Fruit fly (Drosophila melanogaster) whole organism, embryonic: ENCODE data around the gene CG42553.

Source experiments
- ATbp ChIP-seq: fragments of 200-800 bp; sonication (Bioruptor generic); optimal IDR thresholded peaks from 2 replicates; lab custom pipeline; 2017; ENCODE audit warnings: missing biosample characterization, mild to moderate bottlenecking, missing genetic modification characterization, missing genetic modification reagents
- Awh ChIP-seq: fragments of 200-800 bp; sonication (Bioruptor generic); IDR thresholded peaks from 2 replicates; pipeline ENCODE4, ENCODE4 v1.3.6; 2022; ENCODE audit warnings: missing biosample characterization, missing genetic modification characterization
- B-H1 ChIP-seq: fragments of 200-800 bp; sonication (Bioruptor generic); IDR thresholded peaks from 3 replicates; pipeline ENCODE4 v1.3.6; 2022; ENCODE audit warnings: missing biosample characterization, missing genetic modification characterization
- Blimp-1 ChIP-seq: fragments of 200-800 bp; sonication (Bioruptor generic); optimal IDR thresholded peaks from 3 replicates; lab custom pipeline; 2018; ENCODE audit warnings: missing biosample characterization, missing genetic modification characterization, mild to moderate bottlenecking, moderate library complexity, missing genetic modification reagents
- CG10321 ChIP-seq: fragments of 200-800 bp; sonication (Bioruptor generic); IDR thresholded peaks from 2 replicates; pipeline ENCODE4 v1.3.6; 2022; ENCODE audit warnings: missing biosample characterization, missing genetic modification characterization
- CG10654 ChIP-seq: fragments of 200-800 bp; sonication (Bioruptor generic); optimal IDR thresholded peaks from 2 replicates; lab custom pipeline; 2016; ENCODE audit warnings: missing biosample characterization, missing genetic modification characterization
- CG11085 ChIP-seq: fragments of 200-800 bp; sonication (Bioruptor generic); IDR thresholded peaks from 2 replicates; pipeline ENCODE4 v1.3.6; 2022; ENCODE audit warnings: missing biosample characterization, missing genetic modification characterization
- CG11247 ChIP-seq: fragments of 200-800 bp; sonication (Bioruptor generic); IDR thresholded peaks from 2 replicates; pipeline ENCODE4 v1.3.6; 2022; ENCODE audit warnings: missing biosample characterization, missing genetic modification characterization
- CG11504 ChIP-seq: fragments of 200-800 bp; sonication (Bioruptor generic); optimal IDR thresholded peaks from 3 replicates; lab custom pipeline; 2019; ENCODE audit warnings: missing biosample characterization, mild to moderate bottlenecking, missing genetic modification characterization, moderate library complexity
- CG11560 ChIP-seq: fragments of 200-800 bp; sonication (Bioruptor generic); IDR thresholded peaks from 3 replicates; pipeline ENCODE4 v1.3.6; 2022; ENCODE audit warnings: missing biosample characterization, missing genetic modification characterization
- CG13775 ChIP-seq: fragments of 200-800 bp; sonication (Bioruptor generic); optimal IDR thresholded peaks from 3 replicates; lab custom pipeline; 2017; ENCODE audit warnings: missing biosample characterization, mild to moderate bottlenecking, missing genetic modification characterization
- CG14860 ChIP-seq: fragments of 200-800 bp; sonication (Bioruptor generic); IDR thresholded peaks from 3 replicates; pipeline ENCODE4 v1.3.6; 2022; ENCODE audit warnings: missing biosample characterization, missing genetic modification characterization; ENCODE audit not compliant: partially characterized antibody
- CG17359 ChIP-seq: fragments of 200-800 bp; sonication (Bioruptor generic); optimal IDR thresholded peaks from 3 replicates; lab custom pipeline; 2018; ENCODE audit warnings: missing biosample characterization, mild to moderate bottlenecking, missing genetic modification characterization, moderate library complexity
- CG17385 ChIP-seq: fragments of 200-800 bp; sonication (Bioruptor generic); optimal IDR thresholded peaks from 3 replicates; lab custom pipeline; 2018; ENCODE audit warnings: missing biosample characterization, mild to moderate bottlenecking, missing genetic modification characterization
- CG1792 ChIP-seq: fragments of 200-800 bp; sonication (Bioruptor generic); optimal IDR thresholded peaks from 2 replicates; lab custom pipeline; 2016; ENCODE audit warnings: missing biosample characterization, missing genetic modification characterization
- CG18262 ChIP-seq: fragments of 200-800 bp; optimal IDR thresholded peaks from 3 replicates; lab custom pipeline; 2019; ENCODE audit warnings: missing biosample characterization, mild to moderate bottlenecking, missing genetic modification characterization, moderate library complexity
- CG1832 ChIP-seq: fragments of 200-800 bp; sonication (Bioruptor generic); optimal IDR thresholded peaks from 2 replicates; lab custom pipeline; 2017; ENCODE audit warnings: missing biosample characterization, mild to moderate bottlenecking, missing genetic modification characterization, inconsistent platforms
- CG18476 ChIP-seq: fragments of 200-800 bp; sonication (Bioruptor generic); optimal IDR thresholded peaks from 2 replicates; lab custom pipeline; 2016; ENCODE audit warnings: missing biosample characterization, mild to moderate bottlenecking, missing genetic modification characterization
- CG2120 ChIP-seq: fragments of 200-800 bp; sonication (Bioruptor generic); optimal IDR thresholded peaks from 3 replicates; lab custom pipeline; 2016; ENCODE audit warnings: missing biosample characterization, missing genetic modification characterization
- CG2199 ChIP-seq: fragments of 200-800 bp; sonication (Bioruptor generic); IDR thresholded peaks from 3 replicates; pipeline ENCODE4 v1.3.6; 2022; ENCODE audit warnings: missing biosample characterization, missing genetic modification characterization
- CG2889 ChIP-seq: fragments of 200-800 bp; sonication (Bioruptor generic); IDR thresholded peaks from 3 replicates; pipeline ENCODE4 v1.3.6; 2022; ENCODE audit warnings: missing biosample characterization, missing genetic modification characterization
- CG30431 ChIP-seq: fragments of 200-800 bp; sonication (Bioruptor generic); optimal IDR thresholded peaks from 2 replicates; lab custom pipeline; 2017; ENCODE audit warnings: missing biosample characterization, missing genetic modification characterization
- CG3726 ChIP-seq: fragments of 200-800 bp; sonication (Bioruptor generic); IDR thresholded peaks from 3 replicates; pipeline ENCODE4, ENCODE4 v1.3.6; 2022; ENCODE audit warnings: missing biosample characterization, missing genetic modification characterization
- CG6854 ChIP-seq: fragments of 200-800 bp; sonication (Bioruptor generic); optimal IDR thresholded peaks from 3 replicates; lab custom pipeline; 2017; ENCODE audit warnings: missing biosample characterization, mild to moderate bottlenecking, missing genetic modification characterization
- D19A ChIP-seq: fragments of 200-800 bp; optimal IDR thresholded peaks from 3 replicates; lab custom pipeline; 2019; ENCODE audit warnings: missing biosample characterization, mild to moderate bottlenecking, missing genetic modification characterization, moderate library complexity
- Drgx ChIP-seq: fragments of 200-800 bp; sonication (Bioruptor generic); IDR thresholded peaks from 2 replicates; pipeline ENCODE4 v1.3.6; 2022; ENCODE audit warnings: missing biosample characterization, missing genetic modification characterization
- ERR ChIP-seq: fragments of 200-800 bp; sonication (Bioruptor generic); optimal IDR thresholded peaks from 2 replicates; lab custom pipeline; 2016; ENCODE audit warnings: missing biosample characterization, missing genetic modification characterization
- HLH4C ChIP-seq: fragments of 200-800 bp; sonication (Bioruptor generic); IDR thresholded peaks from 3 replicates; pipeline ENCODE4 v1.3.6; 2022; ENCODE audit warnings: missing biosample characterization, missing genetic modification characterization; ENCODE audit not compliant: partially characterized antibody
- HLH54F ChIP-seq: fragments of 200-800 bp; sonication (Bioruptor generic); optimal IDR thresholded peaks from 3 replicates; lab custom pipeline; 2016; ENCODE audit warnings: missing biosample characterization, missing genetic modification characterization
- Hr51 ChIP-seq, 2 experiments: fragments of 200-800 bp; sonication (Bioruptor generic); optimal IDR thresholded peaks; 2 replicates in 1 of 2; 3 replicates in 1 of 2; lab custom pipeline; 2016 to 2018; ENCODE audit warnings: missing biosample characterization in 2 of 2, missing genetic modification characterization in 2 of 2, mild to moderate bottlenecking in 1 of 2, moderate library complexity in 1 of 2
- NC2α ChIP-seq: fragments of 200-800 bp; sonication (Bioruptor generic); optimal IDR thresholded peaks from 2 replicates; lab custom pipeline; 2016; ENCODE audit warnings: missing biosample characterization, missing genetic modification characterization
- NK7.1 ChIP-seq: fragments of 200-800 bp; sonication (Bioruptor generic); optimal IDR thresholded peaks from 3 replicates; lab custom pipeline; 2016; ENCODE audit warnings: missing biosample characterization, missing genetic modification characterization
- Oli ChIP-seq: fragments of 200-800 bp; sonication (Bioruptor generic); optimal IDR thresholded peaks from 2 replicates; lab custom pipeline; 2018; ENCODE audit warnings: missing biosample characterization, mild to moderate bottlenecking, missing genetic modification characterization, moderate library complexity
- Pdp1 ChIP-seq, 2 experiments: fragments of 200-800 bp; sonication (Bioruptor generic); optimal IDR thresholded peaks; 3 replicates each; lab custom pipeline; 2016; ENCODE audit warnings: missing biosample characterization in 2 of 2, missing genetic modification characterization in 2 of 2, mild to moderate bottlenecking in 1 of 2, moderate library complexity in 1 of 2
- Vsx1 ChIP-seq: fragments of 200-800 bp; sonication (Bioruptor generic); optimal IDR thresholded peaks from 2 replicates; lab custom pipeline; 2017; ENCODE audit warnings: missing biosample characterization, mild to moderate bottlenecking, missing genetic modification characterization, missing genetic modification reagents
- Xrp1 ChIP-seq: fragments of 200-800 bp; sonication (Bioruptor generic); IDR thresholded peaks from 2 replicates; pipeline ENCODE4 v1.3.6; 2022; ENCODE audit warnings: missing biosample characterization, missing genetic modification characterization
- br ChIP-seq: fragments of >200 bp; optimal IDR thresholded peaks from 2 replicates; lab custom pipeline; 2017
- ci ChIP-seq: fragments of 200-800 bp; sonication (Bioruptor generic); IDR thresholded peaks from 3 replicates; pipeline ENCODE4 v1.3.6; 2022; ENCODE audit warnings: missing biosample characterization, missing genetic modification characterization
- croc ChIP-seq: fragments of 200-800 bp; sonication (Bioruptor generic); conservative IDR thresholded peaks from 3 replicates; pipeline ENCODE4 v1.3.6; 2022; ENCODE audit warnings: missing biosample characterization, missing genetic modification characterization
- en ChIP-seq: fragments of 200-800 bp; sonication (Bioruptor generic); optimal IDR thresholded peaks from 2 replicates; lab custom pipeline; 2016; ENCODE audit warnings: missing biosample characterization, missing genetic modification characterization
- jumu ChIP-seq: fragments of 200-800 bp; sonication (Bioruptor generic); optimal IDR thresholded peaks from 3 replicates; lab custom pipeline; 2016; ENCODE audit warnings: missing biosample characterization, missing genetic modification characterization
- kah ChIP-seq: fragments of 200-800 bp; sonication (Bioruptor generic); optimal IDR thresholded peaks from 2 replicates; lab custom pipeline; 2018; ENCODE audit warnings: missing biosample characterization, mild to moderate bottlenecking, missing genetic modification characterization
- nau ChIP-seq: fragments of 200-800 bp; sonication (Bioruptor generic); optimal IDR thresholded peaks from 3 replicates; lab custom pipeline; 2017; ENCODE audit warnings: missing biosample characterization, mild to moderate bottlenecking, missing genetic modification characterization, missing genetic modification reagents
- nmo ChIP-seq: fragments of 200-800 bp; sonication (Bioruptor generic); optimal IDR thresholded peaks from 2 replicates; lab custom pipeline; 2018; ENCODE audit warnings: missing biosample characterization, mild to moderate bottlenecking, missing genetic modification characterization, moderate library complexity
- oc ChIP-seq: fragments of 200-800 bp; sonication (Bioruptor generic); optimal IDR thresholded peaks from 2 replicates; lab custom pipeline; 2018; ENCODE audit warnings: missing biosample characterization, mild to moderate bottlenecking, missing genetic modification characterization, moderate library complexity
- otp ChIP-seq: fragments of 200-800 bp; sonication (Bioruptor generic); IDR thresholded peaks from 3 replicates; pipeline ENCODE4, ENCODE4 v1.3.6; 2022; ENCODE audit warnings: missing biosample characterization, missing genetic modification characterization
- sens ChIP-seq: fragments of 200-800 bp; sonication (Bioruptor generic); peaks from one replicate; lab custom pipeline; 2016; ENCODE audit warnings: missing biosample characterization, missing genetic modification characterization
- sna ChIP-seq: fragments of 200-800 bp; sonication (Bioruptor generic); IDR thresholded peaks from 2 replicates; pipeline ENCODE4 v1.3.6; 2022; ENCODE audit warnings: missing biosample characterization, missing genetic modification characterization; ENCODE audit not compliant: partially characterized antibody
- trem ChIP-seq: fragments of 200-800 bp; optimal IDR thresholded peaks from 3 replicates; lab custom pipeline; 2019; ENCODE audit warnings: missing biosample characterization, mild to moderate bottlenecking, missing genetic modification characterization, moderate library complexity
- trh ChIP-seq: fragments of 200-800 bp; sonication (Bioruptor generic); optimal IDR thresholded peaks from 2 replicates; lab custom pipeline; 2016; ENCODE audit warnings: missing biosample characterization, missing genetic modification characterization

The CG42553 gene

dm6 chr3L:785726-786351, 48.1 kb upstream of the CG42553 start (continued):
- TF ChIP-seq nmo (GFP tag; lab: Kevin White, UChicago) (peak; percentile 4), Xrp1 (GFP tag; lab: Robert Waterston, UW) (peak; percentile 33; the same call in 1 of the 2 replicates), NK7.1 (no peak), Drgx (peak; percentile 31; the same call in 1 of the 2 replicates), otp (no peak), CG18262 (peak; percentile 17), Pdp1 (GFP tag; optimal IDR thresholded peaks at IDR 0.05; lab: Kevin White, UChicago) (peak in 1 of 2 experiments; percentile 33), oc (tag; lab: Kevin White, UChicago) (no peak), CG17385 (no peak), ATbp (GFP tag; lab: Kevin White, UChicago) (peak; percentile 2), CG1832 (GFP tag; lab: Kevin White, UChicago) (no peak), br (lab: Kevin White, UChicago) (no peak), Hr51 (GFP tag; optimal IDR thresholded peaks at IDR 0.05; lab: Kevin White, UChicago) (peak in 1 of 2 experiments; percentile 38), CG13775 (GFP tag; lab: Kevin White, UChicago) (no peak), CG11247 (GFP tag; lab: Robert Waterston, UW) (no peak), CG11560 (no peak), CG30431 (GFP tag; lab: Kevin White, UChicago) (peak; percentile 6), CG17359 (tag; lab: Kevin White, UChicago) (peak; percentile 16), sna (GFP tag; lab: Robert Waterston, UW) (no peak), nau (GFP tag; lab: Kevin White, UChicago) (peak; percentile 89), jumu (peak; percentile 22), Awh (GFP tag; lab: Robert Waterston, UW) (no peak), CG11504 (tag; lab: Kevin White, UChicago) (peak; percentile 29), CG2199 (no peak), trem (tag; lab: Kevin White, UChicago) (no peak), trh (GFP tag; lab: Kevin White, UChicago) (no peak), CG1792 (GFP tag; lab: Kevin White, UChicago) (peak; percentile 21), sens (peak; percentile 24), kah (GFP tag; lab: Kevin White, UChicago) (peak; percentile 37), B-H1 (GFP tag; lab: Robert Waterston, UW) (no peak), CG10654 (no peak), Vsx1 (GFP tag; lab: Kevin White, UChicago) (no peak), Oli (tag; lab: Kevin White, UChicago) (peak; percentile 37), ci (peak; percentile 28; the same call in 1 of the 3 replicates), CG10321 (GFP tag; lab: Robert Waterston, UW) (no peak), en (GFP tag; lab: Kevin White, UChicago) (no peak), Blimp-1 (GFP tag; lab: Kevin White, UChicago) (peak; percentile 16), HLH54F (GFP tag; lab: Kevin White, UChicago) (no peak), D19A (peak; percentile 94), CG18476 (GFP tag; lab: Kevin White, UChicago) (no peak), CG2889 (GFP tag; lab: Robert Waterston, UW) (no peak), NC2α (GFP tag; lab: Kevin White, UChicago) (no peak), CG14860 (GFP tag; lab: Robert Waterston, UW) (no peak), CG3726 (GFP tag; lab: Robert Waterston, UW) (0 out of 3 replicates have a peak, but pooled peaks have one; percentile 21), CG11085 (GFP tag; lab: Robert Waterston, UW) (0 out of 2 replicates have a peak, but pooled peaks have one; percentile 13), ERR (no peak), HLH4C (GFP tag; lab: Robert Waterston, UW) (no peak), croc (GFP tag; lab: Robert Waterston, UW) (no peak), CG6854 (GFP tag; lab: Kevin White, UChicago) (no peak), CG2120 (GFP tag; lab: Kevin White, UChicago) (no peak)
